Worm (Caenorhabditis elegans) whole organism, L2 larva: ENCODE results near the gene F46C5.9.

Source experiments
- C34F6.9 ChIP-seq: fragments of 150-350 bp; optimal IDR thresholded peaks from 2 replicates; lab custom pipeline; 2014; ENCODE audit warnings: missing biosample characterization, missing genetic modification characterization
- R02D3.7 ChIP-seq: fragments of 150-350 bp; optimal IDR thresholded peaks from 2 replicates; lab custom pipeline; 2014; ENCODE audit warnings: missing biosample characterization, missing genetic modification characterization
- ceh-16 ChIP-seq: fragments of 150-350 bp; optimal IDR thresholded peaks from 2 replicates; lab custom pipeline; 2014; ENCODE audit warnings: missing biosample characterization, missing genetic modification characterization
- crh-2 ChIP-seq: sonication (generic microtip); optimal IDR thresholded peaks from 2 replicates; lab custom pipeline; 2017; ENCODE audit warnings: missing biosample characterization, missing genetic modification characterization
- egl-27 ChIP-seq: sonication (generic microtip); optimal IDR thresholded peaks from 3 replicates; lab custom pipeline; 2017; ENCODE audit warnings: missing biosample characterization, missing genetic modification reagents, missing genetic modification characterization
- elt-1 ChIP-seq: fragments of 150-350 bp; optimal IDR thresholded peaks from 2 replicates; lab custom pipeline; 2014; ENCODE audit warnings: missing biosample characterization, missing genetic modification characterization
- lin-11 ChIP-seq: fragments of 150-350 bp; sonication (generic microtip); optimal IDR thresholded peaks from 2 replicates; lab custom pipeline; 2014; ENCODE audit warnings: missing biosample characterization, missing genetic modification characterization, inconsistent platforms, mixed read lengths
- lin-13 ChIP-seq: fragments of 150-350 bp; optimal IDR thresholded peaks from 2 replicates; lab custom pipeline; 2014; ENCODE audit warnings: missing biosample characterization, missing genetic modification reagents, missing genetic modification characterization
- mab-5 ChIP-seq: fragments of 150-350 bp; optimal IDR thresholded peaks from 2 replicates; lab custom pipeline; 2014; ENCODE audit warnings: missing biosample characterization, missing genetic modification characterization
- nhr-10 ChIP-seq: sonication (generic microtip); optimal IDR thresholded peaks from 2 replicates; lab custom pipeline; 2017; ENCODE audit warnings: missing biosample characterization, missing genetic modification characterization
- nhr-129 ChIP-seq: fragments of 150-350 bp; optimal IDR thresholded peaks from 2 replicates; lab custom pipeline; 2014; ENCODE audit warnings: missing biosample characterization, missing genetic modification characterization
- peb-1 ChIP-seq: fragments of 150-350 bp; optimal IDR thresholded peaks from 2 replicates; lab custom pipeline; 2014; ENCODE audit warnings: missing biosample characterization, missing genetic modification characterization
- sem-4 ChIP-seq: fragments of 150-350 bp; optimal IDR thresholded peaks from 2 replicates; lab custom pipeline; 2014; ENCODE audit warnings: missing biosample characterization, missing genetic modification reagents, missing genetic modification characterization
- sma-3 ChIP-seq: sonication (generic microtip); optimal IDR thresholded peaks from 2 replicates; lab custom pipeline; 2016; ENCODE audit warnings: missing genetic modification reagents, missing genetic modification characterization, missing compliant biosample characterization
- unc-62 ChIP-seq: fragments of 150-350 bp; optimal IDR thresholded peaks from 2 replicates; lab custom pipeline; 2014; ENCODE audit warnings: missing biosample characterization, missing genetic modification reagents, missing genetic modification characterization

F46C5.9 gene

DNA sequence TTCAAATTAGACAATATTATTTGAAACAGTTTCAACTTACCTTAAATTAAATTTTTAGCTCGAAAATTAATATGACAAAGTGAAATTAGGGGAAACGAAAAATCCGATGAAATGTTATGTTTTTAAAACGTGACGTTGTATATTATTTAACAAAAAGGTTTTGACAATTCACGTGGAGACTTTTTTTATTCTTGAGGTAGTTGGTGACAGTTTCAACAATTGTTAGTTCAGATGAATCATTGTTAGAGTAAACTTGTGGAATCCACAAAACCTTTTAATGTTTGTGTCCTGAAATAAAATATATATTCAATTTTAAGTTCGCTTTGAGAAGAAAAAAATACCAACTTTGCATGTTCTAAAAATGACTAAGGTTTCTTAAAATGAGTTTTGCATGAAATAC is 51.0 kb downstream of the F46C5.9 start, which contains the start of gene fut-1:
fut-1 (minus strand) TSS at position 101 of the 400 bp plus-strand sequence.
- TF ChIP-seq mab-5 (no peak), nhr-10 (tag; lab: Kevin White, UChicago) (no peak), ceh-16 (tag; lab: Kevin White, UChicago) (no peak), sem-4 (tag; lab: Kevin White, UChicago) (no peak), sma-3 (no peak), elt-1 (tag; lab: Kevin White, UChicago) (no peak), R02D3.7 (no peak), egl-27 (tag; lab: Kevin White, UChicago) (no peak), peb-1 (tag; lab: Kevin White, UChicago) (no peak), crh-2 (tag; lab: Kevin White, UChicago) (no peak), C34F6.9 (no peak), lin-13 (GFP tag; lab: Kevin White, UChicago) (no peak), unc-62 (GFP tag; lab: Kevin White, UChicago) (no peak), nhr-129 (no peak), lin-11 (tag; lab: Kevin White, UChicago) (no peak)
